Worm (Caenorhabditis elegans): ENCODE measurements around the gene trh-1.

trh-1 gene

DNA sequence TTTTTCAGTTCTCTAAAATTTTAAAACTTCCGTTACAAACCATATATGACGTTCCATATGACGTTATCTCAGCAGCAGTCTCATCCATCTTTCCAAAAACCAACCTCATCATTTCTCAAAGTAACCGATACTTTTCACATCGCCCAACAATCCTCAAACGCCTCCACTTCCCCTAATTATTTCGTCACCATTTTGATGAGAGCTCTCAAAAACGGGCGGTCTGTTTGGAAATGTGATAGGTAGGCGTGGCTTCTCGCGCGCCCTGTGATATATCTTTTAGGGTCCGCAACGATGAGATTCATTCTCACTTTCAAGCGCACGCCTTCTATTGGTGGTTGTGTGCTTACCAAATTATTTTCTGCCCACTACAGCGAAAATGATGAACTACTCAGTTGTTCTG lies at the start of gene trh-1:
TSS of gene trh-1 (plus strand) at position 301 of the 400 bp plus-strand sequence.
- TF ChIP-seq him-1 (tag; optimal IDR thresholded peaks at IDR 0.05), result no peak
- no peak for TF ChIP-seq dao-5 (tag; optimal IDR thresholded peaks at IDR 0.05)
- TF ChIP-seq W03F9.2 (tag; optimal IDR thresholded peaks at IDR 0.05), result no peak

DNA sequence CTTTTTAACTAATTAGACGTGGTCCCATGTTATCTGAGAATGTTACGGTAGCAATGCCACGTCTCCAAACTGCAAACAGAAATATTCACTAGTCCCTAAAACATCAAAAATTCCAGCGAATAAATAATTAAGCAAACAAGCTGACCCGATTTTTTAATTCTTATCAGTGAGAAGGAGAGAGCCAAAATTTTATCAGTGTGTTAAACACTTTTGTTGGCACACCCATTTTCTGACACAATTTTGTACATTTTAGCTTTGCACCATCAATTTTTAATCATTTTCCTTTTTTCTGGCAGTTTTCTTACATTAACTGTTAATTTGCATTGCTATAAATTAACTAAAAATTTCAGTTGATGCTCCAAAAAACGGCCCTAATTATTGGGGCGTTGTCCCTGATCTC lies 47.9 kb upstream of the trh-1 start, which contains the start of gene C49C3.4:
TSS of gene C49C3.4 (plus strand) at position 351 of the 400 bp plus-strand sequence.
- TF ChIP-seq him-1 (tag; optimal IDR thresholded peaks at IDR 0.05) (no peak), dao-5 (tag; optimal IDR thresholded peaks at IDR 0.05) (no peak), W03F9.2 (tag; optimal IDR thresholded peaks at IDR 0.05) (no peak)

ce11 chrIV:17328834-17329233 lies 39.6 kb upstream of the trh-1 start, which contains the start of gene ceh-88:
ceh-88 (plus strand) TSS chrIV:17329188.
- no peak for TF ChIP-seq dao-5 (tag; optimal IDR thresholded peaks at IDR 0.05)
- no peak for TF ChIP-seq him-1 (tag; optimal IDR thresholded peaks at IDR 0.05)
- no peak for TF ChIP-seq W03F9.2 (tag; optimal IDR thresholded peaks at IDR 0.05)

DNA sequence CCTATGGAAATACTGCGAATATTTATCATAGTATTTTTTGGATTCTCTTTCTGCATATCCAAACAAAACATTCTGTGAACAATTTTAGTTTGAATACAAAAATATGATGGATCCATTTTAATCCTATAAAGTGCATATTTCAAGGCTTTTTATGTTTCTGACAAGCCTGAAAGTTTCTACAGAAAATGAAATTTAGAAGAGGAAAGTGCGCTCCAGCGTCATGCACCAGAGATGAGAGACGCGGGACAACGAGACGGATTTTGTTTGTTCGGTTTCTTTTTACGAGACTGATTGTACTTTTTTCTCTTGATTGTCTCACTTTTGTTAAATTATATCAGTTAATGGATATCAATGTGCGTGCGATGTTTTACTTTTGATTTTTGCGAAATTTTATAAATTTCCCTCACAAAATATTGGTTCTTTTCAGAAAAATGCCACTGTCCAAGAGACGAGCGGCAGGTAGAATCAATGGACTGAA lies 37.3 kb upstream of the trh-1 start, which contains the start of gene C49C3.6:
TSS of gene C49C3.6 (plus strand) at position 428 of the 478 bp plus-strand sequence.
- TF ChIP-seq him-1 (tag; optimal IDR thresholded peaks at IDR 0.05), result no peak
- no peak for TF ChIP-seq dao-5 (tag; optimal IDR thresholded peaks at IDR 0.05)
- TF ChIP-seq W03F9.2 (tag; optimal IDR thresholded peaks at IDR 0.05), result no peak

DNA sequence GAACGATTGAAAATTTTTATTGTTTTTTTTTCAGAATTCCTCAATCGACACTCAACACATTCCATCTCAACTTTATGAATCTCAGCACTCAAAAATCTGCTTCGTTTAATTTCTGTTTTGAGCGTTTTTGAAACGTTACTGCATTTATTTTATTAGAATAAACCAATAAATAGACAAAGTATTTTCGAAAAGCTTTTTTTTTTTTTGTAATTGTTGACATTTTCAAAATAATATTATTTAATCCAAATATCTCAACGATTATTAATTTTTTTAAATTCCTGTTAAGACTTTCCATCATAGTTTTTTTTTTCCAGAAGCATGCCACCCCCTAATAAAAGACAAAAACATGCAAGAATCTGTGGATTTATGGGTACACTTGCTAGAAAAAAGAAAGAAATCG lies 36.1 kb upstream of the trh-1 start, which contains the start of gene C49C3.7:
TSS of gene C49C3.7 (plus strand) at position 301 of the 400 bp plus-strand sequence.
- no peak for TF ChIP-seq dao-5 (tag; optimal IDR thresholded peaks at IDR 0.05)
- TF ChIP-seq him-1 (tag; optimal IDR thresholded peaks at IDR 0.05), result no peak
- no peak for TF ChIP-seq W03F9.2 (tag; optimal IDR thresholded peaks at IDR 0.05)

- TF ChIP-seq dao-5 (tag; optimal IDR thresholded peaks at IDR 0.05) (no peak), W03F9.2 (tag; optimal IDR thresholded peaks at IDR 0.05) (no peak)
Observed at ce11 chrIV:17333542-17334281, 34.7 kb upstream of the trh-1 start, which contains the start of gene C49C3.15. C49C3.15 (plus strand) TSS chrIV:17334231.

ce11 chrIV:17335031-17335430 lies 33.4 kb upstream of the trh-1 start, which contains the start of gene C49C3.8:
C49C3.8 (plus strand) TSS chrIV:17335203.
- TF ChIP-seq dao-5 (tag; optimal IDR thresholded peaks at IDR 0.05) (no peak), W03F9.2 (tag; optimal IDR thresholded peaks at IDR 0.05) (no peak), him-1 (tag; optimal IDR thresholded peaks at IDR 0.05) (no peak)

- TF ChIP-seq W03F9.2 (tag; optimal IDR thresholded peaks at IDR 0.05) (no peak), him-1 (tag; optimal IDR thresholded peaks at IDR 0.05) (no peak), dao-5 (tag; optimal IDR thresholded peaks at IDR 0.05) (no peak)
Observed at ce11 chrIV:17338920-17339510, 29.4 kb upstream of the trh-1 start, which contains the start of gene C49C3.10. C49C3.10 (minus strand) TSS chrIV:17338970.

ce11 chrIV:17341033-17341432 lies 27.4 kb upstream of the trh-1 start:
- TF ChIP-seq W03F9.2 (tag; optimal IDR thresholded peaks at IDR 0.05), result no peak
- no peak for TF ChIP-seq him-1 (tag; optimal IDR thresholded peaks at IDR 0.05)
- TF ChIP-seq dao-5 (tag; optimal IDR thresholded peaks at IDR 0.05), result no peak

DNA sequence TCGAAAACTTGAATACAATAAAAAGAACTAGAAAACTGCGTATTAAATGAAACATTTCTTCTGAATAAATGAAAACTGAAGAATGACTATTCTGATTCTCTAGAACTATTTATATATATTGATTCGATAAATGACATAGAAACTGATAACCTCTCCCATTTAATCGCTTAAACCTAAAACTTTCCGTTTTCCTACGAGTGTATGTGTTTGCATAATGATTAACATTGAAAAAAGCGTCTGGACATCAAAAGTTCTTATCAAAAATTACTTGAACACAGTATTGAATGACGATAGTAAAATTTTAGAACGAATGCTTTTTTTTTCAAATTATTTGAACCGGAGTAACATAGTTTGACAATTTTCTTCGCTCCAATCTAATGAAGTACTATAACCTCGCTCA lies 26.2 kb upstream of the trh-1 start, which contains the start of gene C49C3.9:
TSS of gene C49C3.9 (minus strand) at position 136 of the 400 bp plus-strand sequence.
- no peak for TF ChIP-seq dao-5 (tag; optimal IDR thresholded peaks at IDR 0.05)

DNA sequence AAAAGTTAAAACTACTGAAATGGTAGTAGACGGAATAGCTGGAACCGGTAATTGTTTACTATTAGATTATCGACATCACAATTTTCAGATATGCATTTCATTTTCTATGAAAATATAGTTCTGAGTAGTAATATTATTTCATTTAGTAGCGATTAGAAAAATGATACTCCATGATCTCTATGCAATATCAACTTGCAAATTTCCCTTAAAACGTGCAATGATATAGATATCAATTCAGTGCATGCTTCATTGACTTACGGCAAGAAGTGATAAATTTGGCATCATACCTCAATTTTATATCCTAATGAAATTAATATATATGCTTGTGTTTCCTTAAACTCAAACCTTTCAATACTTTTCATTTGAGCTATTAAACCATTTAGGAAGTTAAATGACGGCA lies 25.7 kb upstream of the trh-1 start, which contains the start of gene C49C3.21:
TSS of gene C49C3.21 (plus strand) at position 301 of the 400 bp plus-strand sequence.
- no peak for TF ChIP-seq dao-5 (tag; optimal IDR thresholded peaks at IDR 0.05)
- no peak for TF ChIP-seq W03F9.2 (tag; optimal IDR thresholded peaks at IDR 0.05)
- TF ChIP-seq him-1 (tag; optimal IDR thresholded peaks at IDR 0.05), result no peak

DNA sequence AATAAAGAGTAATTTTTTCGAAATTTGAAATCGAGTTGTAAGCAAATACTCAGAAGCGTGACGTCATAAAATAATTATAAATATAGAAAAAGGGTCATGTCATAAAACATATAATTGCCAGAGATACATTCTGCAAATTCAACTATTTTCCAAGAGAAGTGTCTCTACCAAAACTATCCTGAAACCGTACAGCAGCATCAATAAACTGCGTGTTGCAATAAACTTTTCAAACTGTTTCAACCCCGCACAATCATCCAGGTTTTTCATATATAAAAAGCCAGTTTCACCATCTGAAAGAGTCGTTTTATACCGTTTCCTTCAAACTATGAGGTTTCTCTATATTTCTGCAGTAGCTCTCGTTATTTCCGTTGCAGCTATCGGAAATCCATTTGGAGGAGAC lies 24.9 kb upstream of the trh-1 start, which contains the start of gene C49C3.11:
TSS of gene C49C3.11 (plus strand) at position 301 of the 400 bp plus-strand sequence.
- no peak for TF ChIP-seq him-1 (tag; optimal IDR thresholded peaks at IDR 0.05)
- no peak for TF ChIP-seq dao-5 (tag; optimal IDR thresholded peaks at IDR 0.05)
- no peak for TF ChIP-seq W03F9.2 (tag; optimal IDR thresholded peaks at IDR 0.05)

DNA sequence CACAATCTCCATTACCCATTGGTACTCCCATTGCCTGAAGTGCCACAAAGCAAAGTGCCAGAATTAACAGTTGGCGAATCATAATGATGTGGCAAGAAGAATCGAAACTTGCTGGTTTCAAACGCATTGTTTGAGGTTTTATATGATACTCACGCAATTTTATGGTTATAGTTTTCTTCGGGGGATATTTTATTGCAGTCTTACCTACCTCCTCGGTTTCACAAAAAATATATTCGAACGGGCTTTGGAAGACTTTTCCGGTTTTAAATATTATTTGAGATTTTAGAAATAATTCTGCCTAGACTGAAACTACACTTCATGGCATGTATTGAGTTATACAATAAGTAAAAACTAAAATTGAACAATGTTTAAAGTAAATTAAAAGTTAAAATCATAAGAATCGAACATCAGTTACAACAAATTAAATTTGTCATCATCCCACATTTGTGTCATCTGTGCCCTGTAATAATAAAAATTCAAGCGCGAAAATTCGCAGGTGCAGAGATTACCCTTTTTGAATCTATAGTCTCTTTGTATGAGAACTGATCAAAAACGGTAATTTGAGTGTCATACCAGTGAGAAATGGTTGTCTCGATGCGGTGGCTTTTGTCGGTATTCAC lies 21.7 kb upstream of the trh-1 start, which contains the start of the genes clec-197 and clec-198:
TSS of gene clec-197 (minus strand) at position 101 of the 620 bp plus-strand sequence.
TSS of gene clec-198 (plus strand) at position 570 of the 620 bp plus-strand sequence.
- TF ChIP-seq him-1 (tag; optimal IDR thresholded peaks at IDR 0.05), result no peak
- no peak for TF ChIP-seq W03F9.2 (tag; optimal IDR thresholded peaks at IDR 0.05)
- no peak for TF ChIP-seq dao-5 (tag; optimal IDR thresholded peaks at IDR 0.05)
